Fruit fly (Drosophila melanogaster) Kc167 (cell line): ENCODE measurements around the gene CG32081.

Experiments
- Myc ChIP-seq: fragments of >200 bp; optimal IDR thresholded peaks from 2 replicates; lab custom pipeline; 2017; ENCODE audit warnings: missing external identifiers
- h ChIP-seq: fragments of >200 bp; optimal IDR thresholded peaks from 3 replicates; lab custom pipeline; 2018; ENCODE audit warnings: missing external identifiers
- insv ChIP-seq: fragments of >200 bp; optimal IDR thresholded peaks from 3 replicates; lab custom pipeline; 2018; ENCODE audit warnings: missing external identifiers
- psq ChIP-seq: fragments of >200 bp; optimal IDR thresholded peaks from 2 replicates; lab custom pipeline; 2017; ENCODE audit warnings: missing external identifiers

DNA sequence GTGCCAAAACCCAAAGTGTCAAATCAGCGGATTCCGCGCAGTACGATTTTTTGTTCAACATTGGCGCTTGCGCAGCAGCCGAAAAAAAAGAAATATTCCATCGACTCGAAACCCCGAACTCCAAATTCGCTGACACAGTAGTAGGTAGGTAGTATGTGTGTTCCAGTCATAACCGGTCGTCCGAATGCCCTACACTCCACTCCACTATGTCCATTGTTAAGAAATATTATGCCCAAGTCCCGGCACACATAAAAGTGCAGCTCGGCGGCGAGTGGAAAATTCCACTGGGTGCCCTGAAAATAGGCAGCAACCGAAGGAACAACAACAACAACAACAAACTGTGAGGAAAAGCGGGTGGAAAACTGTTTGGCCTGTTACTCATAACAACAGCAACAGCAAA lies 17.6 kb downstream of the CG32081 start:
- TF ChIP-seq psq (lab: Kevin White, UChicago) = no peak
- no peak for TF ChIP-seq insv (lab: Kevin White, UChicago)
- no peak for TF ChIP-seq Myc (lab: Kevin White, UChicago)
- no peak for TF ChIP-seq h (lab: Kevin White, UChicago)
